Worm (Caenorhabditis elegans): ENCODE measurements around the gene srg-56.

srg-56 gene

DNA sequence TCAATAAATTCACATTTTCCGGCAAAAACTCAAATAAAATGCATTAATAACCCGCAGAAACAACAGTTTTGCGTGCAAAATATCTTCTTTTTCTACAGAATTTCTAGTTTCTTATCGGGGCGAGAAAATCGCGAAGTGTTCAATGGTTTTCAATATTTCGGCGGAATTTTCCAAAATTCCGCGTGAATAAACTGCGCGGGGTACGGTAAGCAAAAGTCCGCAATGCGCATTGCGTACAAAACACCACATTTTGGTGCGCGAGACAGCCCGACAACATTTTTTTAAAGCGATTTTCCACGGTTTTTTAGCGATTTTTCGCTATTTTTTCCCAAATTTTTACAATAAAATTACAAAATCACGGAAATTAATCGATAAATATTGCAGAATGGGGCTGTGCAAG, 43.7 kb downstream of the srg-56 start, which contains the start of gene Y45G12B.2 (continued):
- TF ChIP-seq Y56A3A.18 (GFP tag; IDR thresholded peaks at IDR 0.05): no peak
- peak; percentile 75 for TF ChIP-seq mcd-1 (GFP tag; IDR thresholded peaks at IDR 0.05)
- TF ChIP-seq lin-54 (GFP tag; optimal IDR thresholded peaks at IDR 0.05): peak; percentile 73
- peak; percentile 63; the same call in 1 of the 2 replicates for TF ChIP-seq madf-6 (GFP tag; IDR thresholded peaks at IDR 0.05)
- no peak; the same call in 1 of the 2 replicates for TF ChIP-seq madf-8 (GFP tag; conservative IDR thresholded peaks at IDR 0.05)
- no peak for TF ChIP-seq ccch-3 (GFP tag; optimal IDR thresholded peaks at IDR 0.05)
- no peak for TF ChIP-seq attf-6 (GFP tag; IDR thresholded peaks at IDR 0.05)
- no peak for TF ChIP-seq mel-28 (tag; optimal IDR thresholded peaks at IDR 0.05; ENCODE audit: borderline replicate concordance)
- TF ChIP-seq egl-44 (GFP tag; IDR thresholded peaks at IDR 0.05): no peak
- peak; percentile 50 for TF ChIP-seq dpl-1 (GFP tag; optimal IDR thresholded peaks at IDR 0.05)
- no peak for TF ChIP-seq sea-2 (GFP tag; IDR thresholded peaks at IDR 0.05)
- TF ChIP-seq hlh-12 (tag; optimal IDR thresholded peaks at IDR 0.05): no peak
- peak; percentile 53; the same call in 1 of the 2 replicates for TF ChIP-seq B0336.3 (GFP tag; IDR thresholded peaks at IDR 0.05)
- no peak for TF ChIP-seq tlf-1 (GFP tag; optimal IDR thresholded peaks at IDR 0.05)
- no peak for TF ChIP-seq hmg-20 (GFP tag; IDR thresholded peaks at IDR 0.05)
- TF ChIP-seq aptf-3 (GFP tag; IDR thresholded peaks at IDR 0.05): no peak
- 0 out of 2 replicates have a peak, but pooled peaks have one; percentile 27 for TF ChIP-seq attf-3 (GFP tag; conservative IDR thresholded peaks at IDR 0.05)
- peak; percentile 53 for TF ChIP-seq efl-1 (GFP tag; optimal IDR thresholded peaks at IDR 0.05)
- TF ChIP-seq ceh-100 (GFP tag; IDR thresholded peaks at IDR 0.05): no peak
- TF ChIP-seq lir-1 (GFP tag; conservative IDR thresholded peaks at IDR 0.05): no peak
- no peak for TF ChIP-seq nhr-90 (tag; optimal IDR thresholded peaks at IDR 0.05)
- TF ChIP-seq B0019.2 (GFP tag; conservative IDR thresholded peaks at IDR 0.05): no peak
- no peak for TF ChIP-seq ets-4 (GFP tag; optimal IDR thresholded peaks at IDR 0.05)
- no peak for TF ChIP-seq repo-1 (tag; optimal IDR thresholded peaks at IDR 0.05)
- peak; percentile 41; the same call in 1 of the 2 replicates for TF ChIP-seq Y95B8A.8 (GFP tag; IDR thresholded peaks at IDR 0.05)
- TF ChIP-seq zfh-2 (GFP tag; conservative IDR thresholded peaks at IDR 0.05): no peak
- no peak for TF ChIP-seq Y67H2A.10 (GFP tag; conservative IDR thresholded peaks at IDR 0.05)
- TF ChIP-seq B0035.1 (tag; optimal IDR thresholded peaks at IDR 0.05): no peak
- no peak for TF ChIP-seq F55B11.4 (tag; optimal IDR thresholded peaks at IDR 0.05; ENCODE audit: borderline replicate concordance, insufficient read depth)
- peak; percentile 5 for TF ChIP-seq ztf-18 (tag; optimal IDR thresholded peaks at IDR 0.05)
- no peak for TF ChIP-seq nhr-120 (GFP tag; IDR thresholded peaks at IDR 0.05)
- TF ChIP-seq ceh-91 (GFP tag; IDR thresholded peaks at IDR 0.05): no peak
- TF ChIP-seq pbrm-1 (GFP tag; IDR thresholded peaks at IDR 0.05): peak; percentile 62; the same call in 1 of the 2 replicates
- TF ChIP-seq madf-10 (tag; optimal IDR thresholded peaks at IDR 0.05): no peak
- TF ChIP-seq T07F8.4 (tag; optimal IDR thresholded peaks at IDR 0.05): no peak
- no peak for TF ChIP-seq bed-2 (GFP tag; IDR thresholded peaks at IDR 0.05)
- no peak for TF ChIP-seq ztf-25 (GFP tag; IDR thresholded peaks at IDR 0.05)
- no peak for TF ChIP-seq snpc-1.1 (tag; optimal IDR thresholded peaks at IDR 0.05; ENCODE audit: insufficient read depth)
- TF ChIP-seq hrde-1 (tag; optimal IDR thresholded peaks at IDR 0.05; ENCODE audit: borderline replicate concordance): no peak
- no peak for TF ChIP-seq ztf-28 (GFP tag; IDR thresholded peaks at IDR 0.05)
- no peak for TF ChIP-seq ztf-22 (GFP tag; optimal IDR thresholded peaks at IDR 0.05)
- TF ChIP-seq ekl-4 (GFP tag; IDR thresholded peaks at IDR 0.05): no peak
- no peak for TF ChIP-seq nfyb-1 (GFP tag; IDR thresholded peaks at IDR 0.05)
- no peak for TF ChIP-seq cebp-2 (GFP tag; IDR thresholded peaks at IDR 0.05)
- no peak for TF ChIP-seq zim-3 (tag; optimal IDR thresholded peaks at IDR 0.05)
- peak; percentile 88 for TF ChIP-seq F23B12.7 (tag; optimal IDR thresholded peaks at IDR 0.05; ENCODE audit: insufficient read depth)
- TF ChIP-seq ceh-40 (GFP tag; IDR thresholded peaks at IDR 0.05): no peak
- TF ChIP-seq nhr-27 (tag; optimal IDR thresholded peaks at IDR 0.05): no peak
- peak; percentile 37 for TF ChIP-seq lin-40 (tag; optimal IDR thresholded peaks at IDR 0.05)
